Fruit fly (Drosophila melanogaster) whole organism: ENCODE data around the gene gwl.

Experiments
- CG8478 ChIP-seq: fragments of >200 bp; optimal IDR thresholded peaks from 2 replicates; lab custom pipeline; 2018; ENCODE audit warnings: inconsistent platforms
- Dll ChIP-seq: fragments of >200 bp; optimal IDR thresholded peaks from 2 replicates; lab custom pipeline; 2017
- psq ChIP-seq: fragments of >200 bp; optimal IDR thresholded peaks from 2 replicates; lab custom pipeline; 2017
- usp ChIP-seq: fragments of >200 bp; optimal IDR thresholded peaks from 2 replicates; lab custom pipeline; 2017; ENCODE audit warnings: missing biosample characterization, missing genetic modification characterization, mixed read lengths

DNA sequence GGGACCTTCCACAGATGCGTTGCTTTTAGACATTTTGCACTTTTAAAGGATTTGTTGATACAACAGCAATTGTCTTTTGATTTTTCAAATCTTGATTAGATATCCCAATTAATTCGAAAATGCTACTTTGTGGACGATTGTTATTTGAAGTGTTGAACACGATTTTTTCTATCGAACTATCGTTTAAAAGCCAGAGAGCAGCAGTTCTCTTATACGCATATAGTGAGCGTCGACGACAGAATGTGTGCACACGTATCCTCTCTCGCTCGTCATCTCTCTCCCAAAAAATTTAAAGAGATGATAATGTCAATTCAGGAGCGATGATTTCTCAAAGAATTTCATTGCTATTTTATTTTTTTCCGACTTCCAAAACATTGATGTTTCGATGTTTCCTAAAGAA is 23.7 kb upstream of the gwl start, which contains the start of gene CG34283:
- TF ChIP-seq CG8478 (lab: Kevin White, UChicago), result no peak
- TF ChIP-seq psq (lab: Kevin White, UChicago), result no peak
- TF ChIP-seq Dll (lab: Kevin White, UChicago), result no peak
- TF ChIP-seq usp (GFP tag; lab: Kevin White, UChicago), result no peak
